Worm (Caenorhabditis elegans): ENCODE measurements around the gene fbxa-67.
A peak's percentile ranks its signal among the peaks of the same experiment; 100 is the strongest.

The fbxa-67 gene

ce11 chrIII:950472-950871 lies at the start of gene fbxa-67, which contains the start of gene fbxa-11:
fbxa-67 (minus strand) TSS chrIII:950670.
fbxa-11 (plus strand) TSS chrIII:950869.
- TF ChIP-seq ztf-16 (tag; optimal IDR thresholded peaks at IDR 0.05) = no peak
- no peak for TF ChIP-seq nhr-11 (tag; optimal IDR thresholded peaks at IDR 0.05)
- no peak for TF ChIP-seq K02D7.2 (tag; optimal IDR thresholded peaks at IDR 0.05)
- TF ChIP-seq fkh-6 (tag; optimal IDR thresholded peaks at IDR 0.05) = no peak
- no peak for TF ChIP-seq pag-3 (tag; optimal IDR thresholded peaks at IDR 0.05; ENCODE audit: borderline replicate concordance)
- no peak for TF ChIP-seq ceh-19 (GFP tag; optimal IDR thresholded peaks at IDR 0.05)
- TF ChIP-seq ceh-30 (tag; optimal IDR thresholded peaks at IDR 0.05) = no peak
- no peak for TF ChIP-seq pha-4 (tag; optimal IDR thresholded peaks at IDR 0.05)
- TF ChIP-seq ceh-2 (tag; optimal IDR thresholded peaks at IDR 0.05) = no peak
- no peak for TF ChIP-seq fax-1 (tag; optimal IDR thresholded peaks at IDR 0.05)
- TF ChIP-seq hlh-15 (tag; optimal IDR thresholded peaks at IDR 0.05) = no peak
- no peak for TF ChIP-seq ceh-18 (tag; optimal IDR thresholded peaks at IDR 0.05)

- peak; percentile 17 for TF ChIP-seq ceh-48 (tag; optimal IDR thresholded peaks at IDR 0.05)
- TF ChIP-seq ceh-14 (tag; optimal IDR thresholded peaks at IDR 0.05) = no peak
Measured at ce11 chrIII:998855-999254, 48.4 kb upstream of the fbxa-67 start.

DNA sequence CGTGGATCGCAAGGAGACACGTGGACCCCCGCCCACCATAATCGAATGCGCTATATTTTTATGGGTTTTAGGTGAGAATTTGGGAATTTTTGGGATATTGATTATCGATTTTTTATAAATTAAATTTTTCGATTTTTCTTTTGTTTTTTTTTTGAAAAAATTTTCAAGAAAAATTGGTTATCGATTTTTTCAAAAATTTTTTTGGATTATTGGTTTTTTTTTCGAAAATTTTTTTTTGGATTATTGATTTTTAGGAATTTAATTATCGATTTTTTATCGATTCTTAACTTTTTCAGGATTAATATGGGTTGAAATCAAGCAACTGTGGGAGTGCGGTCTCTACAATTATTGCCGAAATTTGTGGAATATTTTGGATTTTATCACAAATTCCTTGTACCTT lies 46.1 kb upstream of the fbxa-67 start:
- TF ChIP-seq hlh-13 (GFP tag; optimal IDR thresholded peaks at IDR 0.05) (no peak), ceh-30 (tag; optimal IDR thresholded peaks at IDR 0.05) (no peak), ceh-45 (GFP tag; IDR thresholded peaks at IDR 0.05) (no peak), fax-1 (tag; optimal IDR thresholded peaks at IDR 0.05) (no peak), K02D7.2 (tag; optimal IDR thresholded peaks at IDR 0.05) (no peak), ceh-34 (tag; optimal IDR thresholded peaks at IDR 0.05) (no peak), elt-4 (tag; optimal IDR thresholded peaks at IDR 0.05) (no peak), ceh-24 (tag; optimal IDR thresholded peaks at IDR 0.05) (no peak), ceh-2 (tag; optimal IDR thresholded peaks at IDR 0.05) (no peak), zip-5 (tag; optimal IDR thresholded peaks at IDR 0.05) (no peak), gmeb-2 (tag; optimal IDR thresholded peaks at IDR 0.05) (no peak), unc-42 (tag; optimal IDR thresholded peaks at IDR 0.05) (no peak), unc-86 (tag; optimal IDR thresholded peaks at IDR 0.05) (no peak), odd-2 (tag; optimal IDR thresholded peaks at IDR 0.05) (no peak), nhr-232 (tag; optimal IDR thresholded peaks at IDR 0.05) (no peak)

DNA sequence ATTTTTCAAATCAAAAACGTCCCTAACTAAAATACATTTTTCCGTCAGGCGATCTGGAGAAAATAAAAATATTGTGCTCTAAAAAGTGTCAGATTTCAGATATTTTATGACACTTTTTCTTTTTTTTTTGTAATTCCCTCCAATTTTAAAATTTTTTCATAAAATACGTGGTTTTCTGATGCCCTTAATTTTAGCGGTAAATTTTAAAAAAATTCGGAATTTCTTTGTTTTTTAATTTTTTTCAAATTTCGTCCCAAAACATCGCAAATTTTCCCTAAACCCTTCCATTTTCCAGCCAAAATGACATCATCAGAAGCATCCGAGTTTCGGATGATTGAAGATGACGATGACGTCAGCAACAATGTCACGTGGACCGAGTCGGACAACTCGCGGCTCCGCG lies 41.1 kb upstream of the fbxa-67 start, which contains the start of gene trp-2:
TSS of gene trp-2 (plus strand) at position 301 of the 400 bp plus-strand sequence.
- TF ChIP-seq unc-55 (GFP tag; optimal IDR thresholded peaks at IDR 0.05) = no peak
- TF ChIP-seq lin-11 (tag; optimal IDR thresholded peaks at IDR 0.05) = no peak
- TF ChIP-seq hlh-13 (GFP tag; optimal IDR thresholded peaks at IDR 0.05) = no peak
- TF ChIP-seq gmeb-2 (tag; optimal IDR thresholded peaks at IDR 0.05) = no peak
- TF ChIP-seq C08G9.2 (tag; optimal IDR thresholded peaks at IDR 0.05) = no peak
- TF ChIP-seq nfya-1 (tag; optimal IDR thresholded peaks at IDR 0.05) = no peak
- no peak for TF ChIP-seq K02D7.2 (tag; optimal IDR thresholded peaks at IDR 0.05)
- no peak for TF ChIP-seq tbx-7 (tag; optimal IDR thresholded peaks at IDR 0.05)
- no peak for TF ChIP-seq pag-3 (tag; optimal IDR thresholded peaks at IDR 0.05; ENCODE audit: borderline replicate concordance)
- TF ChIP-seq T23F11.4 (GFP tag; optimal IDR thresholded peaks at IDR 0.05) = no peak
- no peak for TF ChIP-seq dmd-4 (tag; optimal IDR thresholded peaks at IDR 0.05; ENCODE audit: borderline replicate concordance)
- no peak for TF ChIP-seq ceh-24 (tag; optimal IDR thresholded peaks at IDR 0.05)
- no peak for TF ChIP-seq Y22D7AL.16 (tag; optimal IDR thresholded peaks at IDR 0.05)
- TF ChIP-seq pat-9 (tag; optimal IDR thresholded peaks at IDR 0.05) = no peak
- TF ChIP-seq eyg-1 (tag; optimal IDR thresholded peaks at IDR 0.05) = no peak
- no peak for TF ChIP-seq che-1 (tag; optimal IDR thresholded peaks at IDR 0.05)
- no peak for TF ChIP-seq ceh-9 (tag; optimal IDR thresholded peaks at IDR 0.05)
- no peak for TF ChIP-seq hlh-15 (tag; optimal IDR thresholded peaks at IDR 0.05)

All from whole organism, late embryonic.